Fruit fly (Drosophila melanogaster) whole organism, embryonic: ENCODE measurements around the gene Pdzd8.
A peak's percentile ranks its signal among the peaks of the same experiment; 100 is the strongest.

Experiments
- CG10274 ChIP-seq: fragments of 200-800 bp; sonication (Bioruptor generic); optimal IDR thresholded peaks from 3 replicates; lab custom pipeline; 2017; ENCODE audit warnings: missing biosample characterization, mild to moderate bottlenecking, missing genetic modification characterization
- CG10565 ChIP-seq: fragments of 200-800 bp; sonication (Bioruptor generic); optimal IDR thresholded peaks from 3 replicates; lab custom pipeline; 2016; ENCODE audit warnings: missing biosample characterization, mild to moderate bottlenecking, missing genetic modification characterization
- CG11085 ChIP-seq: fragments of 200-800 bp; sonication (Bioruptor generic); IDR thresholded peaks from 2 replicates; pipeline ENCODE4 v1.3.6; 2022; ENCODE audit warnings: missing biosample characterization, missing genetic modification characterization
- CG12299 ChIP-seq: fragments of 200-800 bp; sonication (Bioruptor generic); optimal IDR thresholded peaks from 2 replicates; lab custom pipeline; 2018; ENCODE audit warnings: missing biosample characterization, mild to moderate bottlenecking, missing genetic modification characterization
- CG13296 ChIP-seq: fragments of 200-800 bp; sonication (Bioruptor generic); optimal IDR thresholded peaks from 3 replicates; lab custom pipeline; 2018; ENCODE audit warnings: missing biosample characterization, mild to moderate bottlenecking, missing genetic modification characterization
- CG14667 ChIP-seq: fragments of 200-800 bp; sonication (Bioruptor generic); IDR thresholded peaks from 2 replicates; pipeline ENCODE4 v1.3.6; 2022; ENCODE audit warnings: missing biosample characterization, missing genetic modification characterization
- CG15696 ChIP-seq: fragments of 200-800 bp; sonication (Bioruptor generic); optimal IDR thresholded peaks from 2 replicates; lab custom pipeline; 2019; ENCODE audit warnings: missing biosample characterization, mild to moderate bottlenecking, missing genetic modification characterization, moderate library complexity
- CG1602 ChIP-seq: fragments of 200-800 bp; sonication (Bioruptor generic); optimal IDR thresholded peaks from 3 replicates; lab custom pipeline; 2016; ENCODE audit warnings: missing biosample characterization, missing genetic modification characterization
- CG17328 ChIP-seq: fragments of 200-800 bp; sonication (Bioruptor generic); IDR thresholded peaks from 2 replicates; pipeline ENCODE4 v1.3.6; 2022; ENCODE audit warnings: missing biosample characterization, missing genetic modification characterization
- CG2116 ChIP-seq: fragments of 200-800 bp; sonication (Bioruptor generic); optimal IDR thresholded peaks from 3 replicates; lab custom pipeline; 2018; ENCODE audit warnings: missing biosample characterization, mild to moderate bottlenecking, missing genetic modification characterization
- CG3995 ChIP-seq: fragments of 200-800 bp; sonication (Bioruptor generic); optimal IDR thresholded peaks from 3 replicates; lab custom pipeline; 2016; ENCODE audit warnings: missing biosample characterization, missing genetic modification characterization
- CG7372 ChIP-seq: fragments of 200-800 bp; sonication (Bioruptor generic); IDR thresholded peaks from 2 replicates; pipeline ENCODE4 v1.3.6; 2022; ENCODE audit warnings: missing biosample characterization, missing genetic modification characterization
- CG7987 ChIP-seq: fragments of 200-800 bp; sonication (Bioruptor generic); optimal IDR thresholded peaks from 2 replicates; lab custom pipeline; 2018; ENCODE audit warnings: missing biosample characterization, mild to moderate bottlenecking, missing genetic modification characterization, moderate library complexity
- CG8478 ChIP-seq: fragments of >200 bp; optimal IDR thresholded peaks from 2 replicates; lab custom pipeline; 2018
- CG8765 ChIP-seq: fragments of 200-800 bp; sonication (Bioruptor generic); IDR thresholded peaks from 2 replicates; pipeline ENCODE4 v1.3.6; 2022; ENCODE audit warnings: missing biosample characterization, missing genetic modification characterization
- CG9932 ChIP-seq: fragments of 200-800 bp; sonication (Bioruptor generic); IDR thresholded peaks from 2 replicates; pipeline ENCODE4 v1.3.6; 2022; ENCODE audit warnings: missing biosample characterization, missing genetic modification characterization
- CkIIα-i1 ChIP-seq: fragments of 200-800 bp; sonication (Bioruptor generic); IDR thresholded peaks from 2 replicates; pipeline ENCODE4 v1.3.6; 2022; ENCODE audit warnings: missing biosample characterization, missing genetic modification characterization
- Deaf1 ChIP-seq: fragments of 200-800 bp; optimal IDR thresholded peaks from 3 replicates; lab custom pipeline; 2019; ENCODE audit warnings: missing biosample characterization, mild to moderate bottlenecking, missing genetic modification characterization, moderate library complexity
- Dek ChIP-seq: fragments of 200-800 bp; sonication (Bioruptor generic); optimal IDR thresholded peaks from 3 replicates; lab custom pipeline; 2019; ENCODE audit warnings: missing biosample characterization, mild to moderate bottlenecking, missing genetic modification characterization, moderate library complexity
- Doc2 ChIP-seq: fragments of 200-800 bp; sonication (Bioruptor generic); IDR thresholded peaks from 2 replicates; pipeline ENCODE4 v1.3.6; 2022; ENCODE audit warnings: missing biosample characterization, missing genetic modification characterization
- Dref ChIP-seq: fragments of 200-800 bp; sonication (Bioruptor generic); IDR thresholded peaks from 2 replicates; pipeline ENCODE4 v1.3.6; 2022; ENCODE audit warnings: missing biosample characterization, missing genetic modification characterization
- E2f2 ChIP-seq: fragments of 200-800 bp; sonication (Bioruptor generic); IDR thresholded peaks from 2 replicates; pipeline ENCODE4 v1.3.6; 2022; ENCODE audit warnings: missing biosample characterization, missing genetic modification characterization
- Ets97D ChIP-seq: fragments of 200-800 bp; sonication (Bioruptor generic); optimal IDR thresholded peaks from 3 replicates; lab custom pipeline; 2016; ENCODE audit warnings: missing biosample characterization, missing genetic modification characterization
- H15 ChIP-seq: fragments of 200-800 bp; sonication (Bioruptor generic); IDR thresholded peaks from 3 replicates; pipeline ENCODE4 v1.3.6; 2022; ENCODE audit warnings: missing biosample characterization, missing genetic modification characterization
- Hmr ChIP-seq: fragments of 200-800 bp; sonication (Bioruptor generic); optimal IDR thresholded peaks from 3 replicates; lab custom pipeline; 2017; ENCODE audit warnings: mild to moderate bottlenecking, missing biosample characterization, missing genetic modification reagents, missing genetic modification characterization
- Hmx ChIP-seq: fragments of 200-800 bp; sonication (Bioruptor generic); optimal IDR thresholded peaks from 2 replicates; lab custom pipeline; 2016; ENCODE audit warnings: missing biosample characterization, missing genetic modification characterization
- Hr39 ChIP-seq: fragments of >200 bp; optimal IDR thresholded peaks from 2 replicates; lab custom pipeline; 2017
- Kr ChIP-seq: fragments of 200-800 bp; sonication (Bioruptor generic); optimal IDR thresholded peaks from 2 replicates; lab custom pipeline; 2017; ENCODE audit warnings: missing biosample characterization, mild to moderate bottlenecking, missing genetic modification characterization
- MTF-1 ChIP-seq: fragments of 200-800 bp; sonication (Bioruptor generic); optimal IDR thresholded peaks from 2 replicates; lab custom pipeline; 2018; ENCODE audit warnings: missing biosample characterization, mild to moderate bottlenecking, missing genetic modification characterization, borderline replicate concordance
- Mrtf ChIP-seq: fragments of 200-800 bp; sonication (Bioruptor generic); IDR thresholded peaks from 3 replicates; pipeline ENCODE4 v1.3.6; 2022; ENCODE audit warnings: missing biosample characterization, missing genetic modification characterization
- NC2α ChIP-seq: fragments of 200-800 bp; sonication (Bioruptor generic); optimal IDR thresholded peaks from 2 replicates; lab custom pipeline; 2016; ENCODE audit warnings: missing biosample characterization, missing genetic modification characterization
- Nf-YC ChIP-seq: fragments of 200-800 bp; optimal IDR thresholded peaks from 3 replicates; lab custom pipeline; 2019; ENCODE audit warnings: missing biosample characterization, mild to moderate bottlenecking, missing genetic modification characterization, moderate library complexity
- Rfx ChIP-seq: fragments of 200-800 bp; sonication (Bioruptor generic); IDR thresholded peaks from 2 replicates; pipeline ENCODE4 v1.3.6; 2022; ENCODE audit warnings: missing biosample characterization, missing genetic modification characterization
- Rx ChIP-seq: fragments of 200-800 bp; sonication (Bioruptor generic); IDR thresholded peaks from 2 replicates; pipeline ENCODE4 v1.3.6; 2022; ENCODE audit warnings: missing biosample characterization, missing genetic modification characterization
- Sin3A ChIP-seq: fragments of >200 bp; optimal IDR thresholded peaks from 2 replicates; lab custom pipeline; 2018
- bowl ChIP-seq: fragments of 200-800 bp; sonication (Bioruptor generic); IDR thresholded peaks from 2 replicates; pipeline ENCODE4 v1.3.6; 2022; ENCODE audit warnings: missing biosample characterization, missing genetic modification characterization
- br ChIP-seq: fragments of >200 bp; optimal IDR thresholded peaks from 2 replicates; lab custom pipeline; 2017
- cad ChIP-seq: fragments of >200 bp; optimal IDR thresholded peaks from 2 replicates; lab custom pipeline; 2017; ENCODE audit warnings: missing biosample characterization, missing genetic modification characterization
- croc ChIP-seq: fragments of 200-800 bp; sonication (Bioruptor generic); conservative IDR thresholded peaks from 3 replicates; pipeline ENCODE4 v1.3.6; 2022; ENCODE audit warnings: missing biosample characterization, missing genetic modification characterization
- dimm ChIP-seq: fragments of 200-800 bp; sonication (Bioruptor generic); IDR thresholded peaks from 2 replicates; pipeline ENCODE4 v1.3.6; 2022; ENCODE audit warnings: missing biosample characterization, missing genetic modification characterization
- ems ChIP-seq: fragments of 200-800 bp; sonication (Bioruptor generic); optimal IDR thresholded peaks from 3 replicates; lab custom pipeline; 2016; ENCODE audit warnings: missing biosample characterization, missing genetic modification characterization
- fd64A ChIP-seq: fragments of 200-800 bp; sonication (Bioruptor generic); optimal IDR thresholded peaks from 3 replicates; lab custom pipeline; 2018; ENCODE audit warnings: missing biosample characterization, mild to moderate bottlenecking, missing genetic modification characterization
- fd96Cb ChIP-seq: fragments of 200-800 bp; sonication (Bioruptor generic); optimal IDR thresholded peaks from 2 replicates; lab custom pipeline; 2018; ENCODE audit warnings: missing biosample characterization, mild to moderate bottlenecking, missing genetic modification characterization, moderate library complexity
- ind ChIP-seq: fragments of 200-800 bp; sonication (Bioruptor generic); optimal IDR thresholded peaks from 3 replicates; lab custom pipeline; 2016; ENCODE audit warnings: missing biosample characterization, missing genetic modification characterization
- jigr1 ChIP-seq: fragments of 200-800 bp; sonication (Bioruptor generic); IDR thresholded peaks from 3 replicates; pipeline ENCODE4 v1.3.6; 2022; ENCODE audit warnings: missing biosample characterization, missing genetic modification characterization
- klu ChIP-seq: fragments of 200-800 bp; sonication (Bioruptor generic); IDR thresholded peaks from 2 replicates; pipeline ENCODE4 v1.3.6; 2022; ENCODE audit warnings: missing biosample characterization, missing genetic modification characterization
- knrl ChIP-seq: fragments of 200-800 bp; sonication (Bioruptor generic); IDR thresholded peaks from 3 replicates; pipeline ENCODE4 v1.3.6; 2022; ENCODE audit warnings: missing biosample characterization, missing genetic modification characterization; ENCODE audit not compliant: partially characterized antibody
- lbe ChIP-seq: fragments of 200-800 bp; sonication (Bioruptor generic); optimal IDR thresholded peaks from 2 replicates; lab custom pipeline; 2016; ENCODE audit warnings: missing biosample characterization, mild to moderate bottlenecking, missing genetic modification characterization
- lov ChIP-seq, 2 experiments: fragments of 200-800 bp in 1 of 2; fragments of >200 bp in 1 of 2; sonication (Bioruptor generic) in 1 of 2; IDR thresholded peaks in 1 of 2; optimal IDR thresholded peaks in 1 of 2; 2 replicates in 1 of 2; 3 replicates in 1 of 2; pipeline versions ENCODE4 v1.3.6 to Lab custom; 2017 to 2022; ENCODE audit warnings: missing biosample characterization in 1 of 2, missing genetic modification characterization in 1 of 2
- nom ChIP-seq: fragments of 200-800 bp; sonication (Bioruptor generic); optimal IDR thresholded peaks from 2 replicates; lab custom pipeline; 2017; ENCODE audit warnings: missing biosample characterization, missing genetic modification characterization, mild to moderate bottlenecking, moderate library complexity, missing genetic modification reagents
- rib ChIP-seq: fragments of 200-800 bp; sonication (Bioruptor generic); IDR thresholded peaks from 2 replicates; pipeline ENCODE4 v1.3.6; 2022; ENCODE audit warnings: missing biosample characterization, missing genetic modification characterization
- ro ChIP-seq: fragments of 200-800 bp; sonication (Bioruptor generic); IDR thresholded peaks from 2 replicates; pipeline ENCODE4 v1.3.6; 2022; ENCODE audit warnings: missing biosample characterization, missing genetic modification characterization
- sens-2 ChIP-seq: fragments of 200-800 bp; sonication (Bioruptor generic); IDR thresholded peaks from 2 replicates; pipeline ENCODE4 v1.3.6; 2022; ENCODE audit warnings: missing biosample characterization, missing genetic modification characterization
- twi ChIP-seq: fragments of 200-800 bp; optimal IDR thresholded peaks from 2 replicates; lab custom pipeline; 2019; ENCODE audit warnings: missing biosample characterization, mild to moderate bottlenecking, missing genetic modification characterization, moderate library complexity

Gene Pdzd8

dm6 chrX:11886976-11887375 lies 43.7 kb downstream of the Pdzd8 start, which contains the start of the genes CG10353 and SelG:
TSS of gene CG10353 (minus strand) at chrX:11887162.
TSS of gene SelG (plus strand) at chrX:11887284.
- TF ChIP-seq CG14667 (GFP tag; lab: Robert Waterston, UW) (no peak), Mrtf (GFP tag; lab: Robert Waterston, UW) (no peak), CG2116 (GFP tag; lab: Kevin White, UChicago) (peak; percentile 63), lbe (GFP tag; lab: Kevin White, UChicago) (peak; percentile 31), Dek (tag; lab: Kevin White, UChicago) (no peak), Rx (no peak), Deaf1 (tag; lab: Kevin White, UChicago) (peak; percentile 9), Nf-YC (tag; lab: Kevin White, UChicago) (peak; percentile 22), rib (no peak), jigr1 (GFP tag; lab: Robert Waterston, UW) (no peak), CG1602 (GFP tag; lab: Kevin White, UChicago) (no peak), Sin3A (lab: Kevin White, UChicago) (peak; percentile 35), lov (optimal IDR thresholded peaks at IDR 0.05; lab: Kevin White, UChicago) (no peak), lov (GFP tag; IDR thresholded peaks at IDR 0.05; lab: Robert Waterston, UW) (no peak), Hmr (GFP tag; lab: Kevin White, UChicago) (peak; percentile 32), CG15696 (tag; lab: Kevin White, UChicago) (no peak), klu (GFP tag; lab: Robert Waterston, UW) (no peak), CkIIα-i1 (GFP tag; lab: Robert Waterston, UW) (no peak), CG10565 (GFP tag; lab: Kevin White, UChicago) (no peak), CG8765 (GFP tag; lab: Robert Waterston, UW) (no peak), knrl (GFP tag; lab: Robert Waterston, UW) (peak; percentile 83), CG11085 (no peak), CG12299 (tag; lab: Kevin White, UChicago) (no peak), twi (tag; lab: Kevin White, UChicago) (peak; percentile 4), CG13296 (GFP tag; lab: Kevin White, UChicago) (peak; percentile 20), nom (GFP tag; lab: Kevin White, UChicago) (no peak), fd64A (no peak), br (lab: Kevin White, UChicago) (no peak), MTF-1 (peak; percentile 56), CG8478 (lab: Kevin White, UChicago) (no peak), Dref (GFP tag; lab: Robert Waterston, UW) (peak; percentile 77), ind (GFP tag; lab: Kevin White, UChicago) (peak; percentile 34), ro (no peak), dimm (no peak), ems (peak; percentile 35), CG7987 (peak; percentile 45), croc (no peak), H15 (GFP tag; lab: Robert Waterston, UW) (no peak), Doc2 (GFP tag; lab: Robert Waterston, UW) (no peak), CG9932 (GFP tag; lab: Robert Waterston, UW) (peak; percentile 67), CG3995 (peak; percentile 76), Ets97D (peak; percentile 65), NC2α (GFP tag; lab: Kevin White, UChicago) (no peak), fd96Cb (tag; lab: Kevin White, UChicago) (no peak), Hr39 (no peak), cad (GFP tag; lab: Kevin White, UChicago) (no peak), Kr (GFP tag; lab: Kevin White, UChicago) (no peak), E2f2 (GFP tag; lab: Robert Waterston, UW) (peak; percentile 46; the same call in 1 of the 2 replicates), CG7372 (GFP tag; lab: Robert Waterston, UW) (no peak), Hmx (GFP tag; lab: Kevin White, UChicago) (no peak), CG10274 (GFP tag; lab: Kevin White, UChicago) (no peak), sens-2 (GFP tag; lab: Robert Waterston, UW) (no peak), Rfx (GFP tag; lab: Robert Waterston, UW) (peak; percentile 59), bowl (no peak), CG17328 (no peak)
